Worm (Caenorhabditis elegans) whole organism, L2 larva: ENCODE results near the gene nas-38.
A peak's percentile ranks its signal among the peaks of the same experiment; 100 is the strongest.

Experiments
- C34F6.9 ChIP-seq: fragments of 150-350 bp; optimal IDR thresholded peaks from 2 replicates; lab custom pipeline; 2014; ENCODE audit warnings: missing biosample characterization, missing genetic modification characterization
- F13H6.1 ChIP-seq: sonication (generic microtip); optimal IDR thresholded peaks from 2 replicates; lab custom pipeline; 2016; ENCODE audit warnings: missing genetic modification characterization, missing compliant biosample characterization
- Y55F3AM.14 ChIP-seq: fragments of 200-800 bp; sonication (Bioruptor generic); optimal IDR thresholded peaks from 2 replicates; lab custom pipeline; 2018; ENCODE audit warnings: mild to moderate bottlenecking, missing genetic modification characterization, missing compliant biosample characterization
- alr-1 ChIP-seq: fragments of 150-350 bp; optimal IDR thresholded peaks from 2 replicates; lab custom pipeline; 2014; ENCODE audit warnings: missing biosample characterization, missing genetic modification characterization
- aly-2 ChIP-seq: fragments of 150-350 bp; optimal IDR thresholded peaks from 2 replicates; lab custom pipeline; 2014; ENCODE audit warnings: missing biosample characterization, missing genetic modification characterization
- ama-1 ChIP-seq: fragments of 150-350 bp; optimal IDR thresholded peaks from 2 replicates; lab custom pipeline; 2018; ENCODE audit warnings: inconsistent platforms
- ceh-16 ChIP-seq: fragments of 150-350 bp; optimal IDR thresholded peaks from 2 replicates; lab custom pipeline; 2014; ENCODE audit warnings: missing biosample characterization, missing genetic modification characterization
- ceh-82 ChIP-seq: fragments of 150-350 bp; optimal IDR thresholded peaks from 2 replicates; lab custom pipeline; 2014; ENCODE audit warnings: missing biosample characterization, missing genetic modification characterization
- crh-2 ChIP-seq: sonication (generic microtip); optimal IDR thresholded peaks from 2 replicates; lab custom pipeline; 2017; ENCODE audit warnings: missing biosample characterization, missing genetic modification characterization
- dmd-4 ChIP-seq: sonication (generic microtip); optimal IDR thresholded peaks from 2 replicates; lab custom pipeline; 2017; ENCODE audit warnings: missing biosample characterization, missing genetic modification characterization
- egl-27 ChIP-seq: sonication (generic microtip); optimal IDR thresholded peaks from 3 replicates; lab custom pipeline; 2017; ENCODE audit warnings: missing biosample characterization, missing genetic modification reagents, missing genetic modification characterization
- elt-3 ChIP-seq: sonication (generic microtip); optimal IDR thresholded peaks from 2 replicates; lab custom pipeline; 2017; ENCODE audit warnings: missing biosample characterization, missing genetic modification characterization
- fos-1 ChIP-seq: fragments of 150-350 bp; optimal IDR thresholded peaks from 2 replicates; lab custom pipeline; 2014; ENCODE audit warnings: missing biosample characterization, missing genetic modification characterization
- gmeb-1 ChIP-seq: fragments of 150-350 bp; optimal IDR thresholded peaks from 2 replicates; lab custom pipeline; 2014; ENCODE audit warnings: missing biosample characterization, missing genetic modification characterization
- lin-11 ChIP-seq: fragments of 150-350 bp; sonication (generic microtip); optimal IDR thresholded peaks from 2 replicates; lab custom pipeline; 2014; ENCODE audit warnings: missing biosample characterization, missing genetic modification characterization, inconsistent platforms, mixed read lengths
- lin-13 ChIP-seq: fragments of 150-350 bp; optimal IDR thresholded peaks from 2 replicates; lab custom pipeline; 2014; ENCODE audit warnings: missing biosample characterization, missing genetic modification reagents, missing genetic modification characterization
- lin-39 ChIP-seq: fragments of 150-350 bp; optimal IDR thresholded peaks from 2 replicates; lab custom pipeline; 2014; ENCODE audit warnings: missing biosample characterization, missing genetic modification reagents, missing genetic modification characterization
- mbf-1 ChIP-seq: sonication (generic microtip); optimal IDR thresholded peaks from 2 replicates; lab custom pipeline; 2017; ENCODE audit warnings: missing biosample characterization, missing genetic modification characterization
- mdl-1 ChIP-seq, 2 experiments: fragments of 150-350 bp in 1 of 2; sonication (generic microtip) in 1 of 2; optimal IDR thresholded peaks; 2 replicates each; lab custom pipeline; 2017; ENCODE audit warnings: missing biosample characterization in 2 of 2, missing genetic modification characterization in 2 of 2
- nhr-11 ChIP-seq: fragments of 150-350 bp; optimal IDR thresholded peaks from 2 replicates; lab custom pipeline; 2014; ENCODE audit warnings: missing biosample characterization, missing genetic modification characterization
- nhr-12 ChIP-seq: fragments of 150-350 bp; optimal IDR thresholded peaks from 2 replicates; lab custom pipeline; 2014; ENCODE audit warnings: missing biosample characterization, missing genetic modification characterization
- nhr-129 ChIP-seq: fragments of 150-350 bp; optimal IDR thresholded peaks from 2 replicates; lab custom pipeline; 2014; ENCODE audit warnings: missing biosample characterization, missing genetic modification characterization
- nhr-23 ChIP-seq: fragments of 150-350 bp; optimal IDR thresholded peaks from 2 replicates; lab custom pipeline; 2014; ENCODE audit warnings: missing biosample characterization, missing genetic modification reagents, missing genetic modification characterization
- nhr-237 ChIP-seq: fragments of 150-350 bp; optimal IDR thresholded peaks from 2 replicates; lab custom pipeline; 2014; ENCODE audit warnings: missing biosample characterization, missing genetic modification characterization
- nhr-25 ChIP-seq: fragments of 150-350 bp; sonication (generic microtip); optimal IDR thresholded peaks from 3 replicates; lab custom pipeline; 2014; ENCODE audit warnings: missing biosample characterization, missing genetic modification characterization
- nhr-6 ChIP-seq: fragments of 150-350 bp; optimal IDR thresholded peaks from 2 replicates; lab custom pipeline; 2014; ENCODE audit warnings: missing biosample characterization, missing genetic modification characterization
- nhr-77 ChIP-seq: fragments of 150-350 bp; optimal IDR thresholded peaks from 2 replicates; lab custom pipeline; 2014; ENCODE audit warnings: missing biosample characterization, missing genetic modification characterization
- sem-4 ChIP-seq: fragments of 150-350 bp; optimal IDR thresholded peaks from 2 replicates; lab custom pipeline; 2014; ENCODE audit warnings: missing biosample characterization, missing genetic modification reagents, missing genetic modification characterization
- sma-3 ChIP-seq: sonication (generic microtip); optimal IDR thresholded peaks from 2 replicates; lab custom pipeline; 2016; ENCODE audit warnings: missing genetic modification reagents, missing genetic modification characterization, missing compliant biosample characterization
- sma-9 ChIP-seq, 2 experiments: fragments of 150-350 bp in 1 of 2; sonication (generic microtip) in 1 of 2; optimal IDR thresholded peaks; 2 replicates each; lab custom pipeline; 2014 to 2016; ENCODE audit warnings: missing genetic modification characterization in 2 of 2, mild to moderate bottlenecking in 1 of 2, missing biosample characterization in 1 of 2, missing compliant biosample characterization in 1 of 2, missing genetic modification reagents in 1 of 2, moderate library complexity in 1 of 2
- snpc-4 ChIP-seq: fragments of 150-350 bp; optimal IDR thresholded peaks from 2 replicates; lab custom pipeline; 2014; ENCODE audit warnings: missing biosample characterization, missing genetic modification characterization
- unc-39 ChIP-seq: fragments of 150-350 bp; optimal IDR thresholded peaks from 2 replicates; lab custom pipeline; 2014; ENCODE audit warnings: missing biosample characterization, missing genetic modification characterization
- unc-55 ChIP-seq: fragments of 150-350 bp; sonication (generic microtip); optimal IDR thresholded peaks from 3 replicates; lab custom pipeline; 2014; ENCODE audit warnings: missing biosample characterization, missing genetic modification reagents, missing genetic modification characterization
- unc-62 ChIP-seq: fragments of 150-350 bp; optimal IDR thresholded peaks from 2 replicates; lab custom pipeline; 2014; ENCODE audit warnings: missing biosample characterization, missing genetic modification reagents, missing genetic modification characterization
- zag-1 ChIP-seq: fragments of 150-350 bp; optimal IDR thresholded peaks from 2 replicates; lab custom pipeline; 2014; ENCODE audit warnings: missing biosample characterization, missing genetic modification characterization
- ztf-1 ChIP-seq: fragments of 200-800 bp; sonication (Bioruptor generic); conservative IDR thresholded peaks from 2 replicates; pipeline ENCODE4 v1.3.6; 2022; ENCODE audit warnings: missing genetic modification characterization, missing compliant biosample characterization
- ztf-11 ChIP-seq: sonication (generic microtip); optimal IDR thresholded peaks from 2 replicates; lab custom pipeline; 2017; ENCODE audit warnings: missing biosample characterization, missing genetic modification characterization
- ztf-4 ChIP-seq: fragments of 150-350 bp; optimal IDR thresholded peaks from 2 replicates; lab custom pipeline; 2014; ENCODE audit warnings: missing biosample characterization, missing genetic modification characterization

The nas-38 gene

ce11 chrX:536365-536764, 21.6 kb upstream of the nas-38 start:
- TF ChIP-seq mdl-1 (tag; optimal IDR thresholded peaks at IDR 0.05; lab: Kevin White, UChicago), result no peak
- TF ChIP-seq nhr-129 (tag; lab: Kevin White, UChicago), result peak; percentile 58

ce11 chrX:538083-538482, 19.9 kb upstream of the nas-38 start:
- TF ChIP-seq alr-1, result no peak
- no peak for TF ChIP-seq unc-39 (tag; lab: Kevin White, UChicago)
- no peak for TF ChIP-seq sma-9 (GFP tag; optimal IDR thresholded peaks at IDR 0.05; lab: Kevin White, UChicago)
- TF ChIP-seq sma-9 (tag; optimal IDR thresholded peaks at IDR 0.05; lab: Kevin White, UChicago), result no peak
- TF ChIP-seq ceh-82 (tag; lab: Kevin White, UChicago), result no peak
- TF ChIP-seq sem-4 (tag; lab: Kevin White, UChicago), result no peak
- TF ChIP-seq ceh-16 (tag; lab: Kevin White, UChicago), result no peak
- TF ChIP-seq nhr-129 (tag; lab: Kevin White, UChicago), result no peak
- no peak for TF ChIP-seq nhr-25 (tag; lab: Kevin White, UChicago)
- no peak for TF ChIP-seq crh-2
- TF ChIP-seq aly-2 (tag; lab: Kevin White, UChicago), result no peak
- no peak for TF ChIP-seq mbf-1 (tag; lab: Kevin White, UChicago)
- TF ChIP-seq gmeb-1 (tag; lab: Kevin White, UChicago), result no peak
- TF ChIP-seq ztf-4 (tag; lab: Kevin White, UChicago), result no peak
- TF ChIP-seq ama-1 (lab: Kevin White, UChicago), result no peak
- no peak for TF ChIP-seq lin-13 (GFP tag; lab: Kevin White, UChicago)
- TF ChIP-seq ztf-1 (GFP tag; lab: Robert Waterston, UW), result no peak
- no peak for TF ChIP-seq nhr-12 (tag; lab: Kevin White, UChicago)

ce11 chrX:542807-543206, 15.2 kb upstream of the nas-38 start, which contains the start of gene F28C10.1:
TSS of gene F28C10.1 (plus strand) at chrX:543107.
- TF ChIP-seq ama-1 (lab: Kevin White, UChicago), result no peak
- TF ChIP-seq sma-3 (GFP tag; lab: Kevin White, UChicago), result no peak
- no peak for TF ChIP-seq lin-11 (tag; lab: Kevin White, UChicago)
- no peak for TF ChIP-seq unc-39 (tag; lab: Kevin White, UChicago)
- no peak for TF ChIP-seq alr-1
- TF ChIP-seq nhr-77 (tag; lab: Kevin White, UChicago), result no peak
- no peak for TF ChIP-seq dmd-4 (tag; lab: Kevin White, UChicago)
- TF ChIP-seq nhr-23, result no peak
- TF ChIP-seq nhr-237 (tag; lab: Kevin White, UChicago), result no peak
- TF ChIP-seq ceh-82 (tag; lab: Kevin White, UChicago), result no peak
- no peak for TF ChIP-seq mbf-1 (tag; lab: Kevin White, UChicago)
- TF ChIP-seq Y55F3AM.14 (GFP tag; lab: Kevin White, UChicago), result no peak
- TF ChIP-seq ztf-11 (tag; lab: Kevin White, UChicago), result no peak
- no peak for TF ChIP-seq nhr-129 (tag; lab: Kevin White, UChicago)
- no peak for TF ChIP-seq ceh-16 (tag; lab: Kevin White, UChicago)

- TF ChIP-seq fos-1 (tag; lab: Kevin White, UChicago) (peak; percentile 85), snpc-4 (peak; percentile 1), ztf-1 (GFP tag; lab: Robert Waterston, UW) (no peak), nhr-237 (tag; lab: Kevin White, UChicago) (no peak), elt-3 (tag; lab: Kevin White, UChicago) (no peak)
Observed at ce11 chrX:551175-551729, 6.7 kb upstream of the nas-38 start, which contains the start of gene F57C12.2. TSS of gene F57C12.2 (minus strand) at chrX:551392.

ce11 chrX:553420-553819, 4.5 kb upstream of the nas-38 start:
- TF ChIP-seq fos-1 (tag; lab: Kevin White, UChicago), result peak; percentile 97
- no peak for TF ChIP-seq unc-55
- peak; percentile 5 for TF ChIP-seq sma-9 (GFP tag; optimal IDR thresholded peaks at IDR 0.05; lab: Kevin White, UChicago)
- no peak for TF ChIP-seq sma-9 (tag; optimal IDR thresholded peaks at IDR 0.05; lab: Kevin White, UChicago)

ce11 chrX:553875-554274, 4.1 kb upstream of the nas-38 start, which contains the start of gene F57C12.6:
TSS of gene F57C12.6 (minus strand) at chrX:553975.
- TF ChIP-seq egl-27 (no peak), nhr-12 (tag; lab: Kevin White, UChicago) (no peak), dmd-4 (tag; lab: Kevin White, UChicago) (no peak), lin-39 (no peak), gmeb-1 (tag; lab: Kevin White, UChicago) (no peak), zag-1 (tag; lab: Kevin White, UChicago) (no peak), ztf-11 (tag; lab: Kevin White, UChicago) (no peak), C34F6.9 (no peak), nhr-6 (tag; lab: Kevin White, UChicago) (no peak), unc-62 (GFP tag; lab: Kevin White, UChicago) (no peak), nhr-23 (no peak), lin-11 (tag; lab: Kevin White, UChicago) (no peak), nhr-11 (tag; lab: Kevin White, UChicago) (no peak), elt-3 (tag; lab: Kevin White, UChicago) (no peak), F13H6.1 (tag; lab: Kevin White, UChicago) (no peak), sma-3 (GFP tag; lab: Kevin White, UChicago) (no peak), sem-4 (tag; lab: Kevin White, UChicago) (no peak), nhr-77 (tag; lab: Kevin White, UChicago) (no peak)
